Worm (Caenorhabditis elegans) whole organism, mixed stage, embryonic: Measurements from ENCODE around the gene nud-1.

Experiments
- bed-3 ChIP-seq: fragments of 200-800 bp; sonication (Bioruptor generic); optimal IDR thresholded peaks from 3 replicates; lab custom pipeline; 2018; ENCODE audit warnings: mild to moderate bottlenecking, missing genetic modification characterization, moderate library complexity, missing compliant biosample characterization
- blmp-1 ChIP-seq: fragments of 150-350 bp; optimal IDR thresholded peaks from 2 replicates; lab custom pipeline; 2014; ENCODE audit warnings: missing biosample characterization, missing genetic modification characterization
- ceh-39 ChIP-seq: fragments of 150-350 bp; optimal IDR thresholded peaks from 2 replicates; lab custom pipeline; 2014; ENCODE audit warnings: missing biosample characterization, missing genetic modification characterization
- ceh-43 ChIP-seq: fragments of 200-800 bp; sonication (Bioruptor generic); optimal IDR thresholded peaks from 2 replicates; lab custom pipeline; 2018; ENCODE audit warnings: mild to moderate bottlenecking, missing genetic modification characterization, moderate library complexity, missing compliant biosample characterization
- ceh-83 ChIP-seq: fragments of 200-800 bp; sonication (Bioruptor generic); optimal IDR thresholded peaks from 2 replicates; lab custom pipeline; 2018; ENCODE audit warnings: mild to moderate bottlenecking, missing genetic modification characterization, missing compliant biosample characterization
- ces-1 ChIP-seq: fragments of 150-350 bp; optimal IDR thresholded peaks from 2 replicates; lab custom pipeline; 2014; ENCODE audit warnings: missing biosample characterization, missing genetic modification reagents, missing genetic modification characterization
- cnd-1 ChIP-seq: fragments of 200-800 bp; sonication (Bioruptor generic); optimal IDR thresholded peaks from 2 replicates; lab custom pipeline; 2018; ENCODE audit warnings: mild to moderate bottlenecking, missing genetic modification characterization, missing compliant biosample characterization
- drap-1 ChIP-seq: fragments of 200-800 bp; sonication (Bioruptor generic); optimal IDR thresholded peaks from 3 replicates; lab custom pipeline; 2018; ENCODE audit warnings: mild to moderate bottlenecking, missing genetic modification characterization, missing compliant biosample characterization
- elt-1 ChIP-seq: sonication (generic microtip); optimal IDR thresholded peaks from 2 replicates; lab custom pipeline; 2017; ENCODE audit warnings: missing genetic modification characterization, mild to moderate bottlenecking, missing compliant biosample characterization, antibody characterized with exemption, moderate library complexity, borderline replicate concordance; ENCODE audit not compliant: insufficient read depth
- elt-3 ChIP-seq: fragments of 150-350 bp; optimal IDR thresholded peaks from 2 replicates; lab custom pipeline; 2014; ENCODE audit warnings: missing biosample characterization, missing genetic modification characterization
- flh-1 ChIP-seq: fragments of 200-800 bp; sonication (Bioruptor generic); optimal IDR thresholded peaks from 2 replicates; lab custom pipeline; 2018; ENCODE audit warnings: mild to moderate bottlenecking, missing genetic modification characterization, moderate library complexity, missing compliant biosample characterization
- ham-2 ChIP-seq: fragments of 200-800 bp; sonication (Bioruptor generic); optimal IDR thresholded peaks from 2 replicates; lab custom pipeline; 2018; ENCODE audit warnings: mild to moderate bottlenecking, missing genetic modification characterization, missing compliant biosample characterization
- hlh-1 ChIP-seq: fragments of 150-350 bp; optimal IDR thresholded peaks from 2 replicates; lab custom pipeline; 2014; ENCODE audit warnings: missing biosample characterization, missing genetic modification reagents, missing genetic modification characterization
- lin-32 ChIP-seq: fragments of 200-800 bp; sonication (Bioruptor generic); optimal IDR thresholded peaks from 2 replicates; lab custom pipeline; 2018; ENCODE audit warnings: mild to moderate bottlenecking, missing genetic modification characterization, missing compliant biosample characterization
- lsy-2 ChIP-seq: fragments of 150-350 bp; optimal IDR thresholded peaks from 2 replicates; lab custom pipeline; 2014; ENCODE audit warnings: missing biosample characterization, missing genetic modification characterization
- mab-5 ChIP-seq: fragments of 150-350 bp; optimal IDR thresholded peaks from 2 replicates; lab custom pipeline; 2014; ENCODE audit warnings: missing biosample characterization, missing genetic modification characterization
- mep-1 ChIP-seq: fragments of 150-350 bp; optimal IDR thresholded peaks from 2 replicates; lab custom pipeline; 2017; ENCODE audit warnings: missing biosample characterization, missing genetic modification reagents, missing genetic modification characterization, inconsistent platforms
- mls-2 ChIP-seq: sonication (generic microtip); optimal IDR thresholded peaks from 2 replicates; lab custom pipeline; 2016; ENCODE audit warnings: mild to moderate bottlenecking, missing genetic modification characterization, moderate library complexity, missing compliant biosample characterization
- nhr-12 ChIP-seq: fragments of 150-350 bp; optimal IDR thresholded peaks from 2 replicates; lab custom pipeline; 2014; ENCODE audit warnings: missing biosample characterization, missing genetic modification characterization
- nhr-2 ChIP-seq: fragments of 150-350 bp; optimal IDR thresholded peaks from 2 replicates; lab custom pipeline; 2014; ENCODE audit warnings: missing biosample characterization, missing genetic modification characterization
- nhr-237 ChIP-seq: fragments of 150-350 bp; optimal IDR thresholded peaks from 2 replicates; lab custom pipeline; 2014; ENCODE audit warnings: missing biosample characterization, missing genetic modification characterization
- nhr-76 ChIP-seq: sonication (generic microtip); optimal IDR thresholded peaks from 2 replicates; lab custom pipeline; 2017; ENCODE audit warnings: missing biosample characterization, missing genetic modification characterization
- sem-2 ChIP-seq: fragments of 200-800 bp; sonication (Bioruptor generic); optimal IDR thresholded peaks from 2 replicates; lab custom pipeline; 2018; ENCODE audit warnings: mild to moderate bottlenecking, missing genetic modification characterization, missing compliant biosample characterization
- snpc-4 ChIP-seq: fragments of 150-350 bp; optimal IDR thresholded peaks from 2 replicates; lab custom pipeline; 2014; ENCODE audit warnings: missing biosample characterization, missing genetic modification characterization
- sptf-1 ChIP-seq: sonication (generic microtip); optimal IDR thresholded peaks from 2 replicates; lab custom pipeline; 2017; ENCODE audit warnings: mild to moderate bottlenecking, missing genetic modification characterization, moderate library complexity, missing compliant biosample characterization
- tbx-8 ChIP-seq: fragments of 200-800 bp; sonication (Bioruptor generic); optimal IDR thresholded peaks from 2 replicates; lab custom pipeline; 2018; ENCODE audit warnings: mild to moderate bottlenecking, missing genetic modification characterization, moderate library complexity, missing compliant biosample characterization
- unc-120 ChIP-seq: sonication (generic microtip); optimal IDR thresholded peaks from 2 replicates; lab custom pipeline; 2017; ENCODE audit warnings: missing genetic modification characterization, missing compliant biosample characterization; ENCODE audit not compliant: poor library complexity, severe bottlenecking
- unc-62 ChIP-seq: fragments of 150-350 bp; optimal IDR thresholded peaks from 2 replicates; lab custom pipeline; 2014; ENCODE audit warnings: missing biosample characterization, missing genetic modification reagents, missing genetic modification characterization
- ztf-11 ChIP-seq: fragments of 150-350 bp; optimal IDR thresholded peaks from 2 replicates; lab custom pipeline; 2014; ENCODE audit warnings: missing biosample characterization, missing genetic modification characterization

The nud-1 gene

ce11 chrIII:13380196-13380595 is 38.9 kb downstream of the nud-1 start, which contains the start of gene T03F6.6:
TSS of gene T03F6.6 (minus strand) at chrIII:13380296.
- TF ChIP-seq elt-3: no peak
- TF ChIP-seq ceh-83 (GFP tag; lab: Kevin White, UChicago): no peak
- TF ChIP-seq nhr-2 (tag; lab: Kevin White, UChicago): no peak
- no peak for TF ChIP-seq snpc-4 (tag; lab: Kevin White, UChicago)
- TF ChIP-seq mls-2 (tag; lab: Kevin White, UChicago): no peak
- no peak for TF ChIP-seq bed-3 (GFP tag; lab: Kevin White, UChicago)
- TF ChIP-seq unc-62 (GFP tag; lab: Kevin White, UChicago): no peak
- TF ChIP-seq unc-120 (tag; lab: Kevin White, UChicago): no peak
- TF ChIP-seq drap-1 (GFP tag; lab: Kevin White, UChicago): no peak

- TF ChIP-seq ztf-11 (tag; lab: Kevin White, UChicago) (no peak), ceh-43 (GFP tag; lab: Kevin White, UChicago) (no peak), sptf-1 (tag; lab: Kevin White, UChicago) (no peak), ceh-83 (GFP tag; lab: Kevin White, UChicago) (no peak), sem-2 (GFP tag; lab: Kevin White, UChicago) (no peak), nhr-76 (tag; lab: Kevin White, UChicago) (no peak), snpc-4 (tag; lab: Kevin White, UChicago) (no peak), mab-5 (no peak), nhr-12 (no peak), blmp-1 (tag; lab: Kevin White, UChicago) (no peak), nhr-237 (tag; lab: Kevin White, UChicago) (no peak), ces-1 (no peak), flh-1 (GFP tag; lab: Kevin White, UChicago) (no peak), bed-3 (GFP tag; lab: Kevin White, UChicago) (no peak)
Measured at ce11 chrIII:13380881-13381280, 39.6 kb downstream of the nud-1 start.

- peak; percentile 25 for TF ChIP-seq ces-1
- TF ChIP-seq blmp-1 (tag; lab: Kevin White, UChicago): peak; percentile 78
- no peak for TF ChIP-seq nhr-76 (tag; lab: Kevin White, UChicago)
- TF ChIP-seq, all 35 proteins: peak for 2
Measured at ce11 chrIII:13381684-13382083, 40.4 kb downstream of the nud-1 start.

ce11 chrIII:13383159-13383558 is 41.8 kb downstream of the nud-1 start:
- TF ChIP-seq blmp-1 (tag; lab: Kevin White, UChicago): no peak
- no peak for TF ChIP-seq nhr-2 (tag; lab: Kevin White, UChicago)
- TF ChIP-seq hlh-1: no peak
- TF ChIP-seq bed-3 (GFP tag; lab: Kevin White, UChicago): no peak
- TF ChIP-seq ham-2 (GFP tag; lab: Kevin White, UChicago): no peak
- TF ChIP-seq mab-5: no peak
- TF ChIP-seq unc-62 (GFP tag; lab: Kevin White, UChicago): no peak
- no peak for TF ChIP-seq nhr-12
- no peak for TF ChIP-seq mls-2 (tag; lab: Kevin White, UChicago)
- TF ChIP-seq mep-1 (tag; lab: Kevin White, UChicago): no peak
- TF ChIP-seq elt-3: no peak
- TF ChIP-seq, all 35 proteins: peak for 0

ce11 chrIII:13385850-13386249 is 44.5 kb downstream of the nud-1 start, which contains the start of gene T03F6.4:
TSS of gene T03F6.4 (plus strand) at chrIII:13386150.
- TF ChIP-seq blmp-1 (tag; lab: Kevin White, UChicago) (no peak), nhr-76 (tag; lab: Kevin White, UChicago) (no peak), sem-2 (GFP tag; lab: Kevin White, UChicago) (no peak), hlh-1 (no peak), mab-5 (no peak), sptf-1 (tag; lab: Kevin White, UChicago) (no peak), cnd-1 (tag; lab: Kevin White, UChicago) (no peak), lin-32 (GFP tag; lab: Kevin White, UChicago) (no peak), ceh-39 (tag; lab: Kevin White, UChicago) (no peak), elt-1 (tag; lab: Kevin White, UChicago) (no peak), lsy-2 (no peak), nhr-2 (tag; lab: Kevin White, UChicago) (no peak), nhr-237 (tag; lab: Kevin White, UChicago) (no peak), nhr-12 (no peak), unc-120 (tag; lab: Kevin White, UChicago) (no peak), tbx-8 (GFP tag; lab: Kevin White, UChicago) (no peak), mep-1 (tag; lab: Kevin White, UChicago) (no peak)
- TF ChIP-seq, all 35 proteins: peak for 0
